Fruit fly (Drosophila melanogaster): ENCODE results near the gene Ctl1.
A peak's percentile ranks its signal among the peaks of the same experiment; 100 is the strongest.

The Ctl1 gene

dm6 chr3L:4239442-4240322, 38.1 kb upstream of the Ctl1 start, which contains the start of gene Sqor:
TSS of gene Sqor (plus strand) at chr3L:4240173.
- TF ChIP-seq fd96Ca (GFP tag; IDR thresholded peaks at IDR 0.05): peak; percentile 97
- peak; percentile 91 for TF ChIP-seq CG34367 (tag; optimal IDR thresholded peaks at IDR 0.05)
- TF ChIP-seq CG12605 (GFP tag; IDR thresholded peaks at IDR 0.05): peak; percentile 90
- TF ChIP-seq Pif1A (GFP tag; optimal IDR thresholded peaks at IDR 0.05): no peak
- no peak for TF ChIP-seq Pif1B (GFP tag; optimal IDR thresholded peaks at IDR 0.05)
- TF ChIP-seq CG4496 (GFP tag; IDR thresholded peaks at IDR 0.05): peak; percentile 96
- TF ChIP-seq Ets98B (GFP tag; IDR thresholded peaks at IDR 0.05): peak; percentile 93
- peak; percentile 92 for TF ChIP-seq CG15710 (tag; optimal IDR thresholded peaks at IDR 0.05)
- peak; percentile 85 for TF ChIP-seq D1 (tag; optimal IDR thresholded peaks at IDR 0.05)
- peak; percentile 98 for TF ChIP-seq CG8301 (tag; optimal IDR thresholded peaks at IDR 0.05)
- peak; percentile 92 for TF ChIP-seq CG17806 (tag; optimal IDR thresholded peaks at IDR 0.05)
- peak; percentile 94 for TF ChIP-seq CG9948 (tag; optimal IDR thresholded peaks at IDR 0.05)
- peak; percentile 82 for TF ChIP-seq CG10348 (GFP tag; IDR thresholded peaks at IDR 0.05)
- TF ChIP-seq rn (GFP tag; IDR thresholded peaks at IDR 0.05): peak; percentile 85
- TF ChIP-seq Snoo (tag; optimal IDR thresholded peaks at IDR 0.05): peak; percentile 93
- peak; percentile 93 for TF ChIP-seq CG32121 (GFP tag; IDR thresholded peaks at IDR 0.05)
- no peak for TF ChIP-seq CG13204 (GFP tag; optimal IDR thresholded peaks at IDR 0.05)
- peak; percentile 97 for TF ChIP-seq EcR (GFP tag; optimal IDR thresholded peaks at IDR 0.05)
- TF ChIP-seq gl (tag; optimal IDR thresholded peaks at IDR 0.05): peak; percentile 82
- peak; percentile 95 for TF ChIP-seq CG8159 (tag; optimal IDR thresholded peaks at IDR 0.05)
- TF ChIP-seq CG14655 (GFP tag; optimal IDR thresholded peaks at IDR 0.05): peak; percentile 98

- TF ChIP-seq Pif1A (GFP tag; optimal IDR thresholded peaks at IDR 0.05) (no peak), D1 (tag; optimal IDR thresholded peaks at IDR 0.05) (no peak), CG17806 (tag; optimal IDR thresholded peaks at IDR 0.05) (peak; percentile 18), EcR (GFP tag; optimal IDR thresholded peaks at IDR 0.05) (no peak), CG9948 (tag; optimal IDR thresholded peaks at IDR 0.05) (no peak), CG4496 (GFP tag; IDR thresholded peaks at IDR 0.05) (peak; percentile 55; the same call in 1 of the 3 replicates), CG12605 (GFP tag; IDR thresholded peaks at IDR 0.05) (peak; percentile 41), rn (GFP tag; IDR thresholded peaks at IDR 0.05) (no peak), CG14655 (GFP tag; optimal IDR thresholded peaks at IDR 0.05) (no peak), Ets98B (GFP tag; IDR thresholded peaks at IDR 0.05) (peak; percentile 37; the same call in 1 of the 2 replicates), Snoo (tag; optimal IDR thresholded peaks at IDR 0.05) (no peak), CG32121 (GFP tag; IDR thresholded peaks at IDR 0.05) (peak; percentile 55; the same call in 1 of the 2 replicates), CG34367 (tag; optimal IDR thresholded peaks at IDR 0.05) (no peak), CG8159 (tag; optimal IDR thresholded peaks at IDR 0.05) (no peak), CG10348 (GFP tag; IDR thresholded peaks at IDR 0.05) (no peak), fd96Ca (GFP tag; IDR thresholded peaks at IDR 0.05) (no peak), gl (tag; optimal IDR thresholded peaks at IDR 0.05) (no peak), CG13204 (GFP tag; optimal IDR thresholded peaks at IDR 0.05) (no peak), CG15710 (tag; optimal IDR thresholded peaks at IDR 0.05) (peak; percentile 41), CG8301 (tag; optimal IDR thresholded peaks at IDR 0.05) (no peak), Pif1B (GFP tag; optimal IDR thresholded peaks at IDR 0.05) (no peak)
Observed at dm6 chr3L:4242428-4242827, 35.3 kb upstream of the Ctl1 start, which contains the start of gene pav. TSS of gene pav (plus strand) at chr3L:4242734.

- peak; percentile 70 for TF ChIP-seq gl (tag; optimal IDR thresholded peaks at IDR 0.05)
- TF ChIP-seq EcR (GFP tag; optimal IDR thresholded peaks at IDR 0.05): peak; percentile 69
- TF ChIP-seq CG4496 (GFP tag; IDR thresholded peaks at IDR 0.05): 0 out of 3 replicates have a peak, but pooled peaks have one; percentile 28
- no peak for TF ChIP-seq CG32121 (GFP tag; IDR thresholded peaks at IDR 0.05)
Observed at dm6 chr3L:4252121-4252861, 25.5 kb upstream of the Ctl1 start.

- TF ChIP-seq EcR (GFP tag; optimal IDR thresholded peaks at IDR 0.05) (peak; percentile 70), CG9948 (tag; optimal IDR thresholded peaks at IDR 0.05) (peak; percentile 27), CG32121 (GFP tag; IDR thresholded peaks at IDR 0.05) (no peak), CG4496 (GFP tag; IDR thresholded peaks at IDR 0.05) (peak; percentile 40; the same call in 1 of the 3 replicates), CG17806 (tag; optimal IDR thresholded peaks at IDR 0.05) (peak; percentile 30), CG14655 (GFP tag; optimal IDR thresholded peaks at IDR 0.05) (no peak), CG15710 (tag; optimal IDR thresholded peaks at IDR 0.05) (no peak), Snoo (tag; optimal IDR thresholded peaks at IDR 0.05) (no peak), Pif1A (GFP tag; optimal IDR thresholded peaks at IDR 0.05) (no peak), gl (tag; optimal IDR thresholded peaks at IDR 0.05) (no peak), CG8301 (tag; optimal IDR thresholded peaks at IDR 0.05) (no peak), CG12605 (GFP tag; IDR thresholded peaks at IDR 0.05) (no peak), Pif1B (GFP tag; optimal IDR thresholded peaks at IDR 0.05) (no peak), Ets98B (GFP tag; IDR thresholded peaks at IDR 0.05) (no peak), CG10348 (GFP tag; IDR thresholded peaks at IDR 0.05) (no peak), CG8159 (tag; optimal IDR thresholded peaks at IDR 0.05) (no peak), CG13204 (GFP tag; optimal IDR thresholded peaks at IDR 0.05) (no peak), rn (GFP tag; IDR thresholded peaks at IDR 0.05) (no peak), fd96Ca (GFP tag; IDR thresholded peaks at IDR 0.05) (peak; percentile 29; the same call in 1 of the 3 replicates), D1 (tag; optimal IDR thresholded peaks at IDR 0.05) (no peak), CG34367 (tag; optimal IDR thresholded peaks at IDR 0.05) (peak; percentile 8)
Observed at dm6 chr3L:4252862-4253610, 24.7 kb upstream of the Ctl1 start.
